Fruit fly (Drosophila melanogaster): ENCODE measurements around the gene CG4069.
A peak's percentile ranks its signal among the peaks of the same experiment; 100 is the strongest.

The CG4069 gene

dm6 chr3L:12551671-12552070 is 14.6 kb upstream of the CG4069 start (continued):
- TF ChIP-seq CG14441 (GFP tag; IDR thresholded peaks at IDR 0.05) (peak; percentile 48; the same call in 1 of the 2 replicates), yki (optimal IDR thresholded peaks at IDR 0.05) (no peak), CG10321 (GFP tag; IDR thresholded peaks at IDR 0.05) (no peak), zfh1 (GFP tag; IDR thresholded peaks at IDR 0.05) (peak; percentile 56; the same call in 2 of the 3 replicates), Optix (GFP tag; IDR thresholded peaks at IDR 0.05) (peak; percentile 36; the same call in 1 of the 3 replicates), CG6689 (GFP tag; IDR thresholded peaks at IDR 0.05) (0 out of 2 replicates have a peak, but pooled peaks have one; percentile 23), ci (GFP tag; IDR thresholded peaks at IDR 0.05) (peak; percentile 67; the same call in 1 of the 3 replicates), croc (GFP tag; conservative IDR thresholded peaks at IDR 0.05) (no peak), Med (GFP tag) (peak; percentile 73), CG12659 (GFP tag; optimal IDR thresholded peaks at IDR 0.05) (no peak), lbe (GFP tag; optimal IDR thresholded peaks at IDR 0.05) (peak; percentile 49), sens (GFP tag) (peak; percentile 32), Drgx (GFP tag; IDR thresholded peaks at IDR 0.05) (peak; percentile 70)

- TF ChIP-seq sens (GFP tag) (peak; percentile 63), br (optimal IDR thresholded peaks at IDR 0.05) (no peak)
Observed at dm6 chr3L:12549471-12549870, 12.4 kb upstream of the CG4069 start.

dm6 chr3L:12534318-12534717 is 2.8 kb downstream of the CG4069 start, which contains the start of gene Pmm2:
TSS of gene Pmm2 (plus strand) at chr3L:12534590.
- TF ChIP-seq Sin3A (optimal IDR thresholded peaks at IDR 0.05), result no peak
- peak; percentile 42; the same call in 1 of the 2 replicates for TF ChIP-seq MBD-R2 (GFP tag; IDR thresholded peaks at IDR 0.05)
- TF ChIP-seq Drgx (GFP tag; IDR thresholded peaks at IDR 0.05), result no peak
- no peak for TF ChIP-seq NK7.1 (GFP tag; optimal IDR thresholded peaks at IDR 0.05)
- TF ChIP-seq prd (optimal IDR thresholded peaks at IDR 0.05), result no peak
- no peak for TF ChIP-seq prd (GFP tag; IDR thresholded peaks at IDR 0.05)
- TF ChIP-seq vnd (GFP tag; IDR thresholded peaks at IDR 0.05; ENCODE audit: partially characterized antibody), result no peak
- no peak for TF ChIP-seq CG10654 (GFP tag; optimal IDR thresholded peaks at IDR 0.05)
- no peak for TF ChIP-seq Hr51 (GFP tag; optimal IDR thresholded peaks at IDR 0.05)
- TF ChIP-seq CG17568 (GFP tag; optimal IDR thresholded peaks at IDR 0.05), result no peak
- TF ChIP-seq corto (GFP tag; optimal IDR thresholded peaks at IDR 0.05), result no peak
- TF ChIP-seq slbo (GFP tag; IDR thresholded peaks at IDR 0.05), result no peak
- TF ChIP-seq Myb (GFP tag; optimal IDR thresholded peaks at IDR 0.05), result peak; percentile 15
- no peak for TF ChIP-seq ham (GFP tag; IDR thresholded peaks at IDR 0.05)
- TF ChIP-seq fu2 (GFP tag; optimal IDR thresholded peaks at IDR 0.05), result no peak
- no peak for TF ChIP-seq CG7745 (tag; optimal IDR thresholded peaks at IDR 0.05)
- TF ChIP-seq stwl (tag; optimal IDR thresholded peaks at IDR 0.05), result no peak
- peak; percentile 99 for TF ChIP-seq her (GFP tag; optimal IDR thresholded peaks at IDR 0.05)
- TF ChIP-seq Nf-YC (tag; optimal IDR thresholded peaks at IDR 0.05), result no peak
- TF ChIP-seq CG2116 (GFP tag; optimal IDR thresholded peaks at IDR 0.05), result no peak
- no peak for TF ChIP-seq CG10274 (GFP tag; optimal IDR thresholded peaks at IDR 0.05)
- no peak for TF ChIP-seq CG2678 (tag; optimal IDR thresholded peaks at IDR 0.05)
- TF ChIP-seq lov (optimal IDR thresholded peaks at IDR 0.05), result no peak
- TF ChIP-seq lov (GFP tag; IDR thresholded peaks at IDR 0.05), result no peak
- TF ChIP-seq ara (GFP tag; IDR thresholded peaks at IDR 0.05), result no peak
- no peak for TF ChIP-seq CG12219 (GFP tag; optimal IDR thresholded peaks at IDR 0.05)
- no peak for TF ChIP-seq Dfd (GFP tag; optimal IDR thresholded peaks at IDR 0.05)
- TF ChIP-seq H15 (GFP tag; IDR thresholded peaks at IDR 0.05), result no peak
- TF ChIP-seq CG9876 (GFP tag; optimal IDR thresholded peaks at IDR 0.05), result no peak
- no peak for TF ChIP-seq Poxn (GFP tag; IDR thresholded peaks at IDR 0.05)
- no peak for TF ChIP-seq CG1024 (GFP tag; IDR thresholded peaks at IDR 0.05)
- no peak for TF ChIP-seq esg (GFP tag; conservative IDR thresholded peaks at IDR 0.05)
- no peak for TF ChIP-seq tup (GFP tag; optimal IDR thresholded peaks at IDR 0.05)
- TF ChIP-seq CG9797 (GFP tag; optimal IDR thresholded peaks at IDR 0.05), result no peak
- TF ChIP-seq row (GFP tag; IDR thresholded peaks at IDR 0.05), result peak; percentile 23; the same call in 1 of the 3 replicates
- no peak for TF ChIP-seq CG11504 (tag; optimal IDR thresholded peaks at IDR 0.05)
- peak; percentile 36 for TF ChIP-seq pzg (GFP tag; optimal IDR thresholded peaks at IDR 0.05)
- peak; percentile 41 for TF ChIP-seq CG13287 (GFP tag; IDR thresholded peaks at IDR 0.05; ENCODE audit: partially characterized antibody)
